Fruit fly (Drosophila melanogaster) S2 (cell line): ENCODE data around the gene ninaE.

ENCODE experiments used
- CG8478 ChIP-seq: fragments of >200 bp; optimal IDR thresholded peaks from 2 replicates; lab custom pipeline; 2018
- CTCF ChIP-seq, 2 experiments: fragments of >200 bp; optimal IDR thresholded peaks; 2 replicates each; lab custom pipeline; 2018

dm6 chr3R:19860996-19861719 lies 26.8 kb downstream of the ninaE start, which contains the start of the genes Ire1 and Mrm2:
- TF ChIP-seq CTCF (optimal IDR thresholded peaks at IDR 0.05; lab: Kevin White, UChicago) (peak; percentile 8 to 31), CG8478 (no peak)
